Fruit fly (Drosophila melanogaster) whole organism, wandering third instar larva: Measurements from ENCODE around the gene CG33177.

ENCODE experiments used
- Dif ChIP-seq: fragments of 200-275, 200-300 bp; sonication (Bioruptor generic); optimal IDR thresholded peaks from 2 replicates; lab custom pipeline; 2018; ENCODE audit warnings: missing biosample characterization, missing genetic modification characterization; ENCODE audit not compliant: partially characterized antibody
- Mio ChIP-seq: sonication (Bioruptor generic); optimal IDR thresholded peaks from 2 replicates; lab custom pipeline; 2016; ENCODE audit warnings: missing biosample characterization, missing genetic modification characterization
- OdsH ChIP-seq: fragments of 200-800 bp; sonication (Bioruptor generic); optimal IDR thresholded peaks from 2 replicates; lab custom pipeline; 2016; ENCODE audit warnings: missing biosample characterization, mild to moderate bottlenecking, missing genetic modification characterization
- brk ChIP-seq: fragments of 200-800 bp; sonication (Bioruptor generic); optimal IDR thresholded peaks from 2 replicates; lab custom pipeline; 2016; ENCODE audit warnings: missing biosample characterization, mild to moderate bottlenecking, missing genetic modification characterization
- dl ChIP-seq, 2 experiments: fragments of 175-275, 200-275 bp in 1 of 2; fragments of 200-275 bp in 1 of 2; sonication (Bioruptor generic); optimal IDR thresholded peaks; lab custom pipeline; 2018; ENCODE audit warnings: mild to moderate bottlenecking in 2 of 2, missing biosample characterization in 2 of 2, missing genetic modification characterization in 2 of 2, moderate library complexity in 2 of 2; ENCODE audit not compliant: partially characterized antibody in 2 of 2, insufficient read depth in 1 of 2
- h ChIP-seq: fragments of 200-800 bp; sonication (Bioruptor generic); optimal IDR thresholded peaks from 3 replicates; lab custom pipeline; 2016; ENCODE audit warnings: missing biosample characterization, mild to moderate bottlenecking, missing genetic modification characterization
- sage ChIP-seq: fragments of 200-800 bp; sonication (Bioruptor generic); optimal IDR thresholded peaks from 2 replicates; lab custom pipeline; 2016; ENCODE audit warnings: missing biosample characterization, mild to moderate bottlenecking, missing genetic modification characterization
- usp ChIP-seq: fragments of >200 bp; optimal IDR thresholded peaks from 2 replicates; lab custom pipeline; 2017; ENCODE audit warnings: missing biosample characterization, missing genetic modification characterization

dm6 chrX:15116397-15116796 is 35.2 kb downstream of the CG33177 start, which contains the start of gene Cyp4s3:
- TF ChIP-seq Mio (GFP tag; lab: Kevin White, UChicago) = no peak
- no peak for TF ChIP-seq Dif (GFP tag; lab: Kevin White, UChicago)
- TF ChIP-seq brk (GFP tag; lab: Kevin White, UChicago) = no peak
- no peak for TF ChIP-seq sage (GFP tag; lab: Kevin White, UChicago)
- no peak for TF ChIP-seq h (GFP tag; lab: Kevin White, UChicago)
- TF ChIP-seq OdsH = no peak
- TF ChIP-seq usp (GFP tag; lab: Kevin White, UChicago) = no peak
- no peak for TF ChIP-seq dl (GFP tag; optimal IDR thresholded peaks at IDR 0.05; lab: Kevin White, UChicago; ENCODE audit: insufficient read depth in 1 of 2, partially characterized antibody in 2 of 2)
